Fruit fly (Drosophila melanogaster): ENCODE data around the gene CG13950.

Gene CG13950

DNA sequence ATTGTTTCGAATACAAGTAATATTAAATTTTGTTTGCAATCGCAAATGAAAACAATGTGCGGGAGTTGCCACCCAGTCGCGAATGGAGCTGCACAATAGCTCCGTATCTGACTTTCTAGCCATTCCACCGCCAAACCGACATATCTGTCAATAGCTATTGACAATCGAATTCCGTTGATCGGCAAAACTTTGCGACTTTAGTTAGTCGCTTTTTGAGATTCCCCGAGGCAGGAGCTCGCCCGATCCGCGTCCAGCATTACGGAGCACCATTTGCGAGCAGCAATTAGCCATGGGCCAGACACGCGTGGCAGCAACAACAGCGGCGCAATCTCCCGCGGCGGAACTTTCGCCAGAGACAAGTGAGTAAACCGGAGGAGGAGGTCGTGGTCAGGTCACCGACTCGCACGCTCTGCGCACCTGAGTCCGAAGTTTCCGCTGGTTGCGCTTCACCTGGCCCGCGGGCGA is 7.3 kb upstream of the CG13950 start, which contains the start of the genes CG4291 and kraken (continued):
- no peak for TF ChIP-seq CG12236 (GFP tag; optimal IDR thresholded peaks at IDR 0.05)
- peak; percentile 31; the same call in 1 of the 2 replicates for TF ChIP-seq CG11085 (GFP tag; IDR thresholded peaks at IDR 0.05)
- peak; percentile 70 for TF ChIP-seq CG17829 (tag; optimal IDR thresholded peaks at IDR 0.05)
- TF ChIP-seq CTCF (GFP tag; optimal IDR thresholded peaks at IDR 0.05) = peak; percentile 29
- no peak for TF ChIP-seq Hr39 (optimal IDR thresholded peaks at IDR 0.05)
- TF ChIP-seq CG7987 (GFP tag; optimal IDR thresholded peaks at IDR 0.05) = peak; percentile 64
- peak; percentile 7 for TF ChIP-seq Ets97D (GFP tag; optimal IDR thresholded peaks at IDR 0.05)
- TF ChIP-seq pita (GFP tag; optimal IDR thresholded peaks at IDR 0.05) = no peak
- no peak for TF ChIP-seq CG10565 (GFP tag; optimal IDR thresholded peaks at IDR 0.05)
- TF ChIP-seq ci (GFP tag; IDR thresholded peaks at IDR 0.05) = peak; percentile 73
- TF ChIP-seq Six4 (GFP tag; optimal IDR thresholded peaks at IDR 0.05) = no peak
- peak; percentile 27 for TF ChIP-seq CG30020 (tag; optimal IDR thresholded peaks at IDR 0.05)
- TF ChIP-seq lmd (GFP tag; IDR thresholded peaks at IDR 0.05) = peak; percentile 53; the same call in 1 of the 2 replicates
- TF ChIP-seq CG13287 (GFP tag; IDR thresholded peaks at IDR 0.05; ENCODE audit: partially characterized antibody) = peak; percentile 64
- peak; percentile 43 for TF ChIP-seq BEAF-32 (GFP tag; optimal IDR thresholded peaks at IDR 0.05)
- TF ChIP-seq ato (GFP tag; IDR thresholded peaks at IDR 0.05; ENCODE audit: partially characterized antibody) = no peak
- TF ChIP-seq jing (GFP tag; optimal IDR thresholded peaks at IDR 0.05) = no peak
- TF ChIP-seq CG6272 (GFP tag; IDR thresholded peaks at IDR 0.05) = peak; percentile 9; the same call in 1 of the 2 replicates
- peak; percentile 44; the same call in 2 of the 3 replicates for TF ChIP-seq CG16813 (GFP tag; IDR thresholded peaks at IDR 0.05; ENCODE audit: partially characterized antibody)
- peak; percentile 51 for TF ChIP-seq Dip3 (GFP tag; optimal IDR thresholded peaks at IDR 0.05)
- peak; percentile 38 for TF ChIP-seq dm (GFP tag; optimal IDR thresholded peaks at IDR 0.05)
- TF ChIP-seq CG43689 (GFP tag; IDR thresholded peaks at IDR 0.05) = no peak
- peak; percentile 16 for TF ChIP-seq kay (GFP tag; optimal IDR thresholded peaks at IDR 0.05)
- peak; percentile 58 for TF ChIP-seq Dad (GFP tag; optimal IDR thresholded peaks at IDR 0.05)
- TF ChIP-seq Side (GFP tag; optimal IDR thresholded peaks at IDR 0.05) = peak; percentile 9
- no peak for TF ChIP-seq ro (GFP tag; IDR thresholded peaks at IDR 0.05)
- TF ChIP-seq mld (GFP tag; IDR thresholded peaks at IDR 0.05; ENCODE audit: partially characterized antibody) = no peak
- TF ChIP-seq CkIIα-i1 (GFP tag; IDR thresholded peaks at IDR 0.05) = no peak
- peak; percentile 48 for TF ChIP-seq az2 (GFP tag; optimal IDR thresholded peaks at IDR 0.05)
- no peak for TF ChIP-seq CG18476 (GFP tag; optimal IDR thresholded peaks at IDR 0.05)
- TF ChIP-seq ara (GFP tag; IDR thresholded peaks at IDR 0.05) = peak; percentile 63; the same call in 1 of the 2 replicates
- TF ChIP-seq pb (GFP tag; optimal IDR thresholded peaks at IDR 0.05) = no peak
- TF ChIP-seq vfl (GFP tag; optimal IDR thresholded peaks at IDR 0.05) = peak; percentile 68
- TF ChIP-seq CG2116 (GFP tag; optimal IDR thresholded peaks at IDR 0.05) = peak; percentile 61
- no peak; the same call in 2 of the 3 replicates for TF ChIP-seq B-H1 (GFP tag; IDR thresholded peaks at IDR 0.05)
- TF ChIP-seq D19A (tag; optimal IDR thresholded peaks at IDR 0.05) = no peak
- TF ChIP-seq CG2129 (GFP tag; IDR thresholded peaks at IDR 0.05; ENCODE audit: partially characterized antibody) = no peak
- TF ChIP-seq phol (tag; optimal IDR thresholded peaks at IDR 0.05) = peak; percentile 52
- TF ChIP-seq Xbp1 (GFP tag; optimal IDR thresholded peaks at IDR 0.05) = peak; percentile 68
- TF ChIP-seq tna (GFP tag; IDR thresholded peaks at IDR 0.05; ENCODE audit: partially characterized antibody) = no peak
- TF ChIP-seq CG3163 (GFP tag; optimal IDR thresholded peaks at IDR 0.05) = peak; percentile 59
- peak; percentile 73 for TF ChIP-seq nerfin-1 (tag; optimal IDR thresholded peaks at IDR 0.05)

DNA sequence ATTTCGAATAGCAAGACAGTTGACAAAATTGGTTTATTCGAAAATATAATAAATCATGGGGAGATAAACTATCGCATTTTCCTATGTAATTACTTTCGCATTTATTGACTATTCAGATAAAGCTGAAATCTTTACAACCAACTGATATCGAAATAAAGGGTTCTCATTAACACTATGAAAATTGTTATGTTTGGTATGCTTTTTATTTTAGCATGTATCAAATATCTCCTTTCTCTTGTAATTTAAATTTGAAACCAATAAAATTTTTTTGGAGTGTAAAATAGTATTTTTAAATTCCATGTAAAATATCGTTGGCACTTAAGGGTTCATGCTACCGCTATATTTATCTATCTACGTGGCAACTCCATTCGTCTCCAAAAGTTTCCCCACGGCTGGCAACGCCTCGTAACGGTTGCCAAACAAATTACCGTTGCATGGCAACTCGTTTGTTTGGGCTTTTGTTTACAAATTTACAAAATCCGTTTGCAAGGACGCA is 4.9 kb upstream of the CG13950 start, which contains the start of gene CG13949:
Gene CG13949, plus strand, starts transcription at position 286 of the 496 bp plus-strand sequence.
- TF ChIP-seq tgo (GFP tag; IDR thresholded peaks at IDR 0.05) (peak; percentile 70), tx (GFP tag; optimal IDR thresholded peaks at IDR 0.05) (peak; percentile 61), odd (GFP tag; optimal IDR thresholded peaks at IDR 0.05) (peak; percentile 22), CG13775 (GFP tag; optimal IDR thresholded peaks at IDR 0.05) (peak; percentile 36), bab2 (GFP tag; optimal IDR thresholded peaks at IDR 0.05) (peak; percentile 51), sens-2 (GFP tag; IDR thresholded peaks at IDR 0.05) (no peak), CG13287 (GFP tag; IDR thresholded peaks at IDR 0.05; ENCODE audit: partially characterized antibody) (peak; percentile 66), Sry-β (GFP tag; optimal IDR thresholded peaks at IDR 0.05) (no peak), CG9437 (GFP tag; optimal IDR thresholded peaks at IDR 0.05) (no peak), CG31388 (GFP tag; optimal IDR thresholded peaks at IDR 0.05) (peak; percentile 28), C15 (GFP tag; IDR thresholded peaks at IDR 0.05) (no peak), CG30431 (GFP tag; optimal IDR thresholded peaks at IDR 0.05) (no peak), nerfin-2 (GFP tag; IDR thresholded peaks at IDR 0.05; ENCODE audit: partially characterized antibody) (no peak)

Measured in whole organism, embryonic.